Worm (Caenorhabditis elegans): Measurements from ENCODE around the gene ent-4.

- TF ChIP-seq med-1 (GFP tag; optimal IDR thresholded peaks at IDR 0.05; ENCODE audit: insufficient read depth), result no peak
- no peak for TF ChIP-seq T22C8.4 (GFP tag; IDR thresholded peaks at IDR 0.05)
- no peak for TF ChIP-seq flt-1 (GFP tag; IDR thresholded peaks at IDR 0.05)
- no peak for TF ChIP-seq ztf-29 (GFP tag; IDR thresholded peaks at IDR 0.05)
- TF ChIP-seq tab-1 (GFP tag; IDR thresholded peaks at IDR 0.05), result no peak
Observed at ce11 chrIV:13710367-13710766, 16.4 kb upstream of the ent-4 start.

Measured in whole organism, midembryonic.